Worm (Caenorhabditis elegans) whole organism, L4/young adult: ENCODE results near the gene C47D12.5.

Source experiments
- W03F9.2 ChIP-seq: fragments of 150-350 bp; optimal IDR thresholded peaks from 2 replicates; lab custom pipeline; 2014; ENCODE audit warnings: missing biosample characterization, missing genetic modification characterization
- him-1 ChIP-seq: sonication (generic microtip); optimal IDR thresholded peaks from 2 replicates; lab custom pipeline; 2016; ENCODE audit warnings: missing genotype, missing genetic modification reagents, missing genetic modification characterization, missing compliant biosample characterization

ce11 chrII:11732513-11732912 is 47.4 kb upstream of the C47D12.5 start, which contains the start of gene F13D12.8:
- TF ChIP-seq W03F9.2, result no peak
- TF ChIP-seq him-1 (tag; lab: Kevin White, UChicago), result no peak
